Worm (Caenorhabditis elegans) whole organism, L2 larva: ENCODE measurements around the gene F01D5.8.

ENCODE experiments used
- C34F6.9 ChIP-seq: fragments of 150-350 bp; optimal IDR thresholded peaks from 2 replicates; lab custom pipeline; 2014; ENCODE audit warnings: missing biosample characterization, missing genetic modification characterization
- F13H6.1 ChIP-seq: sonication (generic microtip); optimal IDR thresholded peaks from 2 replicates; lab custom pipeline; 2016; ENCODE audit warnings: missing genetic modification characterization, missing compliant biosample characterization
- Y55F3AM.14 ChIP-seq: fragments of 200-800 bp; sonication (Bioruptor generic); optimal IDR thresholded peaks from 2 replicates; lab custom pipeline; 2018; ENCODE audit warnings: mild to moderate bottlenecking, missing genetic modification characterization, missing compliant biosample characterization
- ZK546.5 ChIP-seq: sonication (generic microtip); optimal IDR thresholded peaks from 2 replicates; lab custom pipeline; 2017; ENCODE audit warnings: missing biosample characterization, missing genetic modification characterization
- aly-2 ChIP-seq: fragments of 150-350 bp; optimal IDR thresholded peaks from 2 replicates; lab custom pipeline; 2014; ENCODE audit warnings: missing biosample characterization, missing genetic modification characterization
- ama-1 ChIP-seq: fragments of 150-350 bp; optimal IDR thresholded peaks from 2 replicates; lab custom pipeline; 2018; ENCODE audit warnings: inconsistent platforms
- crh-2 ChIP-seq: sonication (generic microtip); optimal IDR thresholded peaks from 2 replicates; lab custom pipeline; 2017; ENCODE audit warnings: missing biosample characterization, missing genetic modification characterization
- dmd-4 ChIP-seq: sonication (generic microtip); optimal IDR thresholded peaks from 2 replicates; lab custom pipeline; 2017; ENCODE audit warnings: missing biosample characterization, missing genetic modification characterization
- egl-27 ChIP-seq: sonication (generic microtip); optimal IDR thresholded peaks from 3 replicates; lab custom pipeline; 2017; ENCODE audit warnings: missing biosample characterization, missing genetic modification reagents, missing genetic modification characterization
- fos-1 ChIP-seq: fragments of 150-350 bp; optimal IDR thresholded peaks from 2 replicates; lab custom pipeline; 2014; ENCODE audit warnings: missing biosample characterization, missing genetic modification characterization
- gmeb-1 ChIP-seq: fragments of 150-350 bp; optimal IDR thresholded peaks from 2 replicates; lab custom pipeline; 2014; ENCODE audit warnings: missing biosample characterization, missing genetic modification characterization
- lin-11 ChIP-seq: fragments of 150-350 bp; sonication (generic microtip); optimal IDR thresholded peaks from 2 replicates; lab custom pipeline; 2014; ENCODE audit warnings: missing biosample characterization, missing genetic modification characterization, inconsistent platforms, mixed read lengths
- lin-13 ChIP-seq: fragments of 150-350 bp; optimal IDR thresholded peaks from 2 replicates; lab custom pipeline; 2014; ENCODE audit warnings: missing biosample characterization, missing genetic modification reagents, missing genetic modification characterization
- lin-39 ChIP-seq: fragments of 150-350 bp; optimal IDR thresholded peaks from 2 replicates; lab custom pipeline; 2014; ENCODE audit warnings: missing biosample characterization, missing genetic modification reagents, missing genetic modification characterization
- lsy-2 ChIP-seq, 2 experiments: fragments of 150-350 bp in 1 of 2; sonication (generic microtip) in 1 of 2; optimal IDR thresholded peaks; 2 replicates each; lab custom pipeline; 2014 to 2017; ENCODE audit warnings: missing biosample characterization in 2 of 2, missing genetic modification characterization in 2 of 2
- mbf-1 ChIP-seq: sonication (generic microtip); optimal IDR thresholded peaks from 2 replicates; lab custom pipeline; 2017; ENCODE audit warnings: missing biosample characterization, missing genetic modification characterization
- mdl-1 ChIP-seq, 2 experiments: fragments of 150-350 bp in 1 of 2; sonication (generic microtip) in 1 of 2; optimal IDR thresholded peaks; 2 replicates each; lab custom pipeline; 2017; ENCODE audit warnings: missing biosample characterization in 2 of 2, missing genetic modification characterization in 2 of 2
- nhr-11 ChIP-seq: fragments of 150-350 bp; optimal IDR thresholded peaks from 2 replicates; lab custom pipeline; 2014; ENCODE audit warnings: missing biosample characterization, missing genetic modification characterization
- nhr-129 ChIP-seq: fragments of 150-350 bp; optimal IDR thresholded peaks from 2 replicates; lab custom pipeline; 2014; ENCODE audit warnings: missing biosample characterization, missing genetic modification characterization
- nhr-21 ChIP-seq: fragments of 150-350 bp; optimal IDR thresholded peaks from 2 replicates; lab custom pipeline; 2014; ENCODE audit warnings: missing biosample characterization, missing genetic modification characterization
- nhr-237 ChIP-seq: fragments of 150-350 bp; optimal IDR thresholded peaks from 2 replicates; lab custom pipeline; 2014; ENCODE audit warnings: missing biosample characterization, missing genetic modification characterization
- nhr-25 ChIP-seq: fragments of 150-350 bp; sonication (generic microtip); optimal IDR thresholded peaks from 3 replicates; lab custom pipeline; 2014; ENCODE audit warnings: missing biosample characterization, missing genetic modification characterization
- nhr-6 ChIP-seq: fragments of 150-350 bp; optimal IDR thresholded peaks from 2 replicates; lab custom pipeline; 2014; ENCODE audit warnings: missing biosample characterization, missing genetic modification characterization
- nhr-77 ChIP-seq: fragments of 150-350 bp; optimal IDR thresholded peaks from 2 replicates; lab custom pipeline; 2014; ENCODE audit warnings: missing biosample characterization, missing genetic modification characterization
- peb-1 ChIP-seq: fragments of 150-350 bp; optimal IDR thresholded peaks from 2 replicates; lab custom pipeline; 2014; ENCODE audit warnings: missing biosample characterization, missing genetic modification characterization
- sem-4 ChIP-seq: fragments of 150-350 bp; optimal IDR thresholded peaks from 2 replicates; lab custom pipeline; 2014; ENCODE audit warnings: missing biosample characterization, missing genetic modification reagents, missing genetic modification characterization
- sma-3 ChIP-seq: sonication (generic microtip); optimal IDR thresholded peaks from 2 replicates; lab custom pipeline; 2016; ENCODE audit warnings: missing genetic modification reagents, missing genetic modification characterization, missing compliant biosample characterization
- sma-9 ChIP-seq, 2 experiments: fragments of 150-350 bp in 1 of 2; sonication (generic microtip) in 1 of 2; optimal IDR thresholded peaks; 2 replicates each; lab custom pipeline; 2014 to 2016; ENCODE audit warnings: missing genetic modification characterization in 2 of 2, mild to moderate bottlenecking in 1 of 2, missing biosample characterization in 1 of 2, missing compliant biosample characterization in 1 of 2, missing genetic modification reagents in 1 of 2, moderate library complexity in 1 of 2
- snpc-4 ChIP-seq: fragments of 150-350 bp; optimal IDR thresholded peaks from 2 replicates; lab custom pipeline; 2014; ENCODE audit warnings: missing biosample characterization, missing genetic modification characterization
- unc-55 ChIP-seq: fragments of 150-350 bp; sonication (generic microtip); optimal IDR thresholded peaks from 3 replicates; lab custom pipeline; 2014; ENCODE audit warnings: missing biosample characterization, missing genetic modification reagents, missing genetic modification characterization
- zag-1 ChIP-seq: fragments of 150-350 bp; optimal IDR thresholded peaks from 2 replicates; lab custom pipeline; 2014; ENCODE audit warnings: missing biosample characterization, missing genetic modification characterization
- ztf-11 ChIP-seq: sonication (generic microtip); optimal IDR thresholded peaks from 2 replicates; lab custom pipeline; 2017; ENCODE audit warnings: missing biosample characterization, missing genetic modification characterization
- ztf-4 ChIP-seq: fragments of 150-350 bp; optimal IDR thresholded peaks from 2 replicates; lab custom pipeline; 2014; ENCODE audit warnings: missing biosample characterization, missing genetic modification characterization

The F01D5.8 gene

ce11 chrII:14040204-14040842 lies 29.8 kb downstream of the F01D5.8 start (continued):
- TF ChIP-seq lin-39 (tag; lab: Kevin White, UChicago): no peak
- TF ChIP-seq dmd-4: no peak
- TF ChIP-seq F13H6.1 (tag; lab: Kevin White, UChicago): peak; percentile 98
- TF ChIP-seq fos-1 (tag; lab: Kevin White, UChicago): peak; percentile 67
- TF ChIP-seq sma-3 (GFP tag; lab: Kevin White, UChicago): peak; percentile 85
- peak; percentile 51 for TF ChIP-seq snpc-4 (tag; lab: Kevin White, UChicago)
- TF ChIP-seq crh-2 (tag; lab: Kevin White, UChicago): peak; percentile 90
- TF ChIP-seq Y55F3AM.14: peak; percentile 96
- peak; percentile 93 for TF ChIP-seq nhr-21 (tag; lab: Kevin White, UChicago)

DNA sequence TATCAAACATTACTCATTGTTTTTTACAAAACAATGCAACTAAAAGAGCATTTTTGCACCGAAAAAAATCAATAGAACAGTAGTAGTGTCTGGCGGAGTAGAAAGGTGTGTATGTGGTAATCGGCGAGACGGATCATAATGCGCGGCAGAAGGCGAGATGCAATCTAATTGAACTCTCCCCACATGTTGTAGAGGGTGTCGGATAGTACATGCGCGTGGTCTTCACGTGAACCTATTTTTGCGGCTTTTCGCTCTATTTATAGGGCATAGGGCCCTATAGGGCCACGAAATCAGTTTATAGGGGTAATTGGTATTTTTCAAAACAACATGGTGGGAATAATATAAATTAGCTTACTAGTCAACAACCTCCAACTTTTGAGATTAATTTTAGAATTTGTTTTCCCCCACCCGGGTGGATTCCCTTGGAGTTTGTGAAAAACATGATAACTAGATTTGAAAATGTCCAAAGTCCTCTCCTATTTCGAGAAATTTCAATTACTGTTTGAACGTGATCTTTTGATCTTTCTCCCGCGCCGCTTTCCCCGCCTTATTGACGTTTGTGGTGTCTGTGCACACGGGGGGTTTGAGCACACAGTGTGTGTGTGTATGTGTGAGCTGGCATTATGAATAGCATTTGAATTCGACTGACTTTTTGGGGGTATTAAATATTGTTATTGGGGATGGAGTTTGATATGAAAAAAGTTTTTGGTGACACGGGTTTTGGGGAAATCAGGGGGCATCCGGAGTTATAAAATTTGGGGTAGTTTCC lies 32.5 kb downstream of the F01D5.8 start:
- TF ChIP-seq nhr-129 (tag; lab: Kevin White, UChicago) (peak; percentile 2), mbf-1 (tag; lab: Kevin White, UChicago) (no peak), nhr-21 (tag; lab: Kevin White, UChicago) (peak; percentile 16), sma-9 (GFP tag; optimal IDR thresholded peaks at IDR 0.05; lab: Kevin White, UChicago) (peak; percentile 78), sma-9 (tag; optimal IDR thresholded peaks at IDR 0.05; lab: Kevin White, UChicago) (no peak), fos-1 (tag; lab: Kevin White, UChicago) (peak; percentile 53), nhr-237 (tag; lab: Kevin White, UChicago) (no peak), F13H6.1 (tag; lab: Kevin White, UChicago) (peak; percentile 48), crh-2 (tag; lab: Kevin White, UChicago) (peak; percentile 47)
- TF ChIP-seq, all 48 proteins: peak for 6

DNA sequence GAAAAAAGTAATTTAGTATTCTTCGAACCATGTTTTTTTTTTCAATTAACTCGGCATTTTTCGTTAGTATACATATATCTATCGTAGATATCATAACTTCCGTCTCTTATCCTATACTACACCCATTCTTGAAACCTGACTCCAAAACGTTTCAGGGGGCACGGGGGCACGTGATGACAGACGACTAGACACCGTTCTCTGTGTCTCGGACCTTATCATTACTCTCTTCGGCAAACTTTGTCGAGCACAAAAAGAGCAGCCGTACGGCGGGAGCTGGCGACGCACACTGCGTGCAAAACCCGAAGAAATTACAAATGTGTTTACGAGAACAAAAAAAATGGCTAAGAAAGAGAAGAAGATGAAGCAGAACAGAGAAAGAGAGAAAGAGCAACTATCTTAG lies 33.7 kb downstream of the F01D5.8 start:
- TF ChIP-seq C34F6.9 (tag; lab: Kevin White, UChicago): peak; percentile 81
- TF ChIP-seq ztf-11 (tag; lab: Kevin White, UChicago): no peak
- peak; percentile 75 for TF ChIP-seq lin-11
- TF ChIP-seq zag-1 (tag; lab: Kevin White, UChicago): peak; percentile 53
- no peak for TF ChIP-seq peb-1
- peak; percentile 61 for TF ChIP-seq fos-1 (tag; lab: Kevin White, UChicago)
- TF ChIP-seq lin-13 (GFP tag; lab: Kevin White, UChicago): peak; percentile 67
- no peak for TF ChIP-seq nhr-77 (tag; lab: Kevin White, UChicago)
- TF ChIP-seq lsy-2 (tag; optimal IDR thresholded peaks at IDR 0.05; lab: Kevin White, UChicago): peak in 1 of 2 experiments; percentile 81
- peak; percentile 87 for TF ChIP-seq sma-9 (GFP tag; optimal IDR thresholded peaks at IDR 0.05; lab: Kevin White, UChicago)
- no peak for TF ChIP-seq sma-9 (tag; optimal IDR thresholded peaks at IDR 0.05; lab: Kevin White, UChicago)
- peak; percentile 85 to 87 for TF ChIP-seq mdl-1 (tag; optimal IDR thresholded peaks at IDR 0.05; lab: Kevin White, UChicago)
- TF ChIP-seq nhr-25 (tag; lab: Kevin White, UChicago): no peak
- TF ChIP-seq aly-2 (tag; lab: Kevin White, UChicago): no peak
- TF ChIP-seq sma-3 (GFP tag; lab: Kevin White, UChicago): peak; percentile 25
- peak; percentile 92 for TF ChIP-seq F13H6.1 (tag; lab: Kevin White, UChicago)
- peak; percentile 14 for TF ChIP-seq egl-27 (tag; lab: Kevin White, UChicago)
- TF ChIP-seq nhr-21 (tag; lab: Kevin White, UChicago): peak; percentile 69
- peak; percentile 7 for TF ChIP-seq nhr-11 (tag; lab: Kevin White, UChicago)
- peak; percentile 22 for TF ChIP-seq Y55F3AM.14
- no peak for TF ChIP-seq ZK546.5 (tag; lab: Kevin White, UChicago)
- TF ChIP-seq sem-4 (tag; lab: Kevin White, UChicago): peak; percentile 62
- peak; percentile 20 for TF ChIP-seq gmeb-1
- peak; percentile 32 for TF ChIP-seq unc-55 (GFP tag; lab: Kevin White, UChicago)
- TF ChIP-seq crh-2 (tag; lab: Kevin White, UChicago): peak; percentile 80
- TF ChIP-seq mbf-1 (tag; lab: Kevin White, UChicago): no peak
- peak; percentile 38 for TF ChIP-seq ama-1
- TF ChIP-seq nhr-6 (tag; lab: Kevin White, UChicago): peak; percentile 3
- TF ChIP-seq ztf-4 (tag; lab: Kevin White, UChicago): peak; percentile 51
- TF ChIP-seq nhr-129 (tag; lab: Kevin White, UChicago): peak; percentile 90
